Fruit fly (Drosophila melanogaster): ENCODE results near the gene Cpr72Ea.
A peak's percentile ranks its signal among the peaks of the same experiment; 100 is the strongest.

The Cpr72Ea gene

DNA sequence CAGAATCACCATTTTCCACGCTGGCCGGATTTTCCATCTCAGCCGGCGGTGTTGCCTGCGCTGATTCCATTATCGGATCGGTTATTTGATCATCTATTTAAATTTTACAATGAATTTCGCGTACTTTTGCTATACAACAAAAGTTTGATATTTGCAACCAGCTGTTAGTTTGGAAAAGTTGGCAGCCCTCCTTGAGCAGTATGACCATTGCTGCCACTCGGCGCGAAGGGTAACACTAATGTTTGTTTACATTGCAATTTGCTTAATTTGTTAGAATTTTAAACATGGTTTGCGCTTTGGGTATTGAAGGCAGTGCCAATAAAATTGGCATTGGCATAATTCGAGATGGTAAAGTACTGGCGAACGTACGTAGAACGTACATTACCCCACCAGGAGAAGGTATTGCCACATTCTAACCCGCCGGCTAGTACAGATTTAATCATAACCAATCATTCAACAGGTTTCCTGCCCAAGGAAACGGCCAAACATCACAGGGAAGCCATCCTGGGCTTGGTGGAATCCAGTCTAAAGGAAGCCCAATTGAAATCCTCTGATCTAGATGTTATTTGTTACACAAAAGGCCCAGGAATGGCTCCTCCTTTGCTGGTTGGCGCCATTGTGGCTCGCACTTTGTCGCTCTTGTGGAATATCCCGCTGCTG, 10.5 kb upstream of the Cpr72Ea start, which contains the start of the genes Golgin104 and Tcs3 (continued):
- TF ChIP-seq fd96Cb (tag; optimal IDR thresholded peaks at IDR 0.05) (no peak), cg (GFP tag; optimal IDR thresholded peaks at IDR 0.05) (no peak), CG13287 (GFP tag; IDR thresholded peaks at IDR 0.05; ENCODE audit: partially characterized antibody) (peak; percentile 49; the same call in 1 of the 2 replicates), pita (GFP tag; optimal IDR thresholded peaks at IDR 0.05) (no peak), Doc3 (GFP tag; IDR thresholded peaks at IDR 0.05; ENCODE audit: partially characterized antibody) (no peak), CG9215 (GFP tag; IDR thresholded peaks at IDR 0.05) (no peak), CG10267 (tag; optimal IDR thresholded peaks at IDR 0.05) (peak; percentile 3), al (GFP tag; IDR thresholded peaks at IDR 0.05) (no peak), NFAT (GFP tag; IDR thresholded peaks at IDR 0.05) (no peak), tin (GFP tag; optimal IDR thresholded peaks at IDR 0.05) (no peak), E2f2 (GFP tag; IDR thresholded peaks at IDR 0.05) (peak; percentile 59), Bdp1 (GFP tag; optimal IDR thresholded peaks at IDR 0.05) (no peak), crc (GFP tag; optimal IDR thresholded peaks at IDR 0.05) (no peak), CG17568 (GFP tag; optimal IDR thresholded peaks at IDR 0.05) (no peak), Dip2 (GFP tag; IDR thresholded peaks at IDR 0.05) (no peak), phol (tag; optimal IDR thresholded peaks at IDR 0.05) (peak; percentile 4), Kr (GFP tag; optimal IDR thresholded peaks at IDR 0.05) (no peak), Abd-B (GFP tag; optimal IDR thresholded peaks at IDR 0.05) (no peak), sob (GFP tag; IDR thresholded peaks at IDR 0.05) (no peak), Trl (optimal IDR thresholded peaks at IDR 0.05) (no peak), Trl (GFP tag; optimal IDR thresholded peaks at IDR 0.05) (no peak), CG8765 (GFP tag; IDR thresholded peaks at IDR 0.05) (no peak), scrt (GFP tag; optimal IDR thresholded peaks at IDR 0.05) (peak; percentile 92), CG11456 (GFP tag; IDR thresholded peaks at IDR 0.05) (no peak), slou (GFP tag; optimal IDR thresholded peaks at IDR 0.05) (no peak), CG2129 (GFP tag; IDR thresholded peaks at IDR 0.05; ENCODE audit: partially characterized antibody) (no peak), CG1024 (GFP tag; IDR thresholded peaks at IDR 0.05) (no peak), CG7271 (tag; optimal IDR thresholded peaks at IDR 0.05) (no peak), CG12104 (GFP tag; optimal IDR thresholded peaks at IDR 0.05) (no peak), bbx (GFP tag; IDR thresholded peaks at IDR 0.05; ENCODE audit: partially characterized antibody) (no peak), E2f1 (GFP tag; IDR thresholded peaks at IDR 0.05) (no peak), CG8388 (GFP tag; optimal IDR thresholded peaks at IDR 0.05) (no peak), CG12071 (GFP tag; optimal IDR thresholded peaks at IDR 0.05) (no peak), ttk (GFP tag; IDR thresholded peaks at IDR 0.05) (no peak), Gug (GFP tag; IDR thresholded peaks at IDR 0.05) (no peak), CG4424 (GFP tag; optimal IDR thresholded peaks at IDR 0.05) (no peak), Dll (GFP tag; IDR thresholded peaks at IDR 0.05; ENCODE audit: partially characterized antibody) (peak; percentile 38; the same call in 1 of the 4 replicates), pzg (GFP tag; optimal IDR thresholded peaks at IDR 0.05) (peak; percentile 75), lilli (GFP tag; optimal IDR thresholded peaks at IDR 0.05) (no peak), Gsc (GFP tag; IDR thresholded peaks at IDR 0.05) (no peak), Awh (GFP tag; IDR thresholded peaks at IDR 0.05) (no peak), CG17361 (GFP tag; IDR thresholded peaks at IDR 0.05) (no peak), HmgD (GFP tag; optimal IDR thresholded peaks at IDR 0.05) (no peak), CG15514 (GFP tag; optimal IDR thresholded peaks at IDR 0.05) (peak; percentile 36), CG13123 (GFP tag; optimal IDR thresholded peaks at IDR 0.05) (no peak), luna (GFP tag; optimal IDR thresholded peaks at IDR 0.05) (no peak), CG3281 (GFP tag; optimal IDR thresholded peaks at IDR 0.05) (no peak), CG6791 (GFP tag; IDR thresholded peaks at IDR 0.05; ENCODE audit: partially characterized antibody) (no peak), Dbx (GFP tag; IDR thresholded peaks at IDR 0.05) (no peak), CG31388 (GFP tag; optimal IDR thresholded peaks at IDR 0.05) (no peak), CG3847 (GFP tag; IDR thresholded peaks at IDR 0.05) (peak; percentile 41; the same call in 1 of the 2 replicates)
